Fruit fly (Drosophila melanogaster): ENCODE results near the gene CG33108.
A peak's percentile ranks its signal among the peaks of the same experiment; 100 is the strongest.

Gene CG33108

dm6 chr3R:23971764-23972163, 23.7 kb upstream of the CG33108 start:
- TF ChIP-seq Snoo (tag; optimal IDR thresholded peaks at IDR 0.05) (no peak), CG4496 (GFP tag; IDR thresholded peaks at IDR 0.05) (no peak), CG15710 (tag; optimal IDR thresholded peaks at IDR 0.05) (no peak), CG17806 (tag; optimal IDR thresholded peaks at IDR 0.05) (no peak)

dm6 chr3R:23981645-23982044, 13.8 kb upstream of the CG33108 start:
- TF ChIP-seq Snoo (tag; optimal IDR thresholded peaks at IDR 0.05) (no peak), EcR (GFP tag; optimal IDR thresholded peaks at IDR 0.05) (no peak), CG10348 (GFP tag; IDR thresholded peaks at IDR 0.05) (no peak), CG8159 (tag; optimal IDR thresholded peaks at IDR 0.05) (no peak), Ets98B (GFP tag; IDR thresholded peaks at IDR 0.05) (no peak), CG13204 (GFP tag; optimal IDR thresholded peaks at IDR 0.05) (no peak), CG9948 (tag; optimal IDR thresholded peaks at IDR 0.05) (no peak), Pif1A (GFP tag; optimal IDR thresholded peaks at IDR 0.05) (no peak), D1 (tag; optimal IDR thresholded peaks at IDR 0.05) (no peak), Pif1B (GFP tag; optimal IDR thresholded peaks at IDR 0.05) (no peak), rn (GFP tag; IDR thresholded peaks at IDR 0.05) (no peak), CG8301 (tag; optimal IDR thresholded peaks at IDR 0.05) (no peak), CG12605 (GFP tag; IDR thresholded peaks at IDR 0.05) (no peak)

- no peak for TF ChIP-seq Pif1B (GFP tag; optimal IDR thresholded peaks at IDR 0.05)
- TF ChIP-seq fd96Ca (GFP tag; IDR thresholded peaks at IDR 0.05) = peak; percentile 57; the same call in 1 of the 3 replicates
- no peak for TF ChIP-seq CG10348 (GFP tag; IDR thresholded peaks at IDR 0.05)
- no peak for TF ChIP-seq CG8301 (tag; optimal IDR thresholded peaks at IDR 0.05)
- no peak for TF ChIP-seq CG13204 (GFP tag; optimal IDR thresholded peaks at IDR 0.05)
- TF ChIP-seq rn (GFP tag; IDR thresholded peaks at IDR 0.05) = 0 out of 2 replicates have a peak, but pooled peaks have one; percentile 8
- peak; percentile 48 for TF ChIP-seq gl (tag; optimal IDR thresholded peaks at IDR 0.05)
- TF ChIP-seq CG8159 (tag; optimal IDR thresholded peaks at IDR 0.05) = no peak
- peak; percentile 30 for TF ChIP-seq Ets98B (GFP tag; IDR thresholded peaks at IDR 0.05)
- TF ChIP-seq EcR (GFP tag; optimal IDR thresholded peaks at IDR 0.05) = peak; percentile 70
- peak; percentile 16 for TF ChIP-seq CG15710 (tag; optimal IDR thresholded peaks at IDR 0.05)
- TF ChIP-seq CG14655 (GFP tag; optimal IDR thresholded peaks at IDR 0.05) = no peak
- TF ChIP-seq CG17806 (tag; optimal IDR thresholded peaks at IDR 0.05) = no peak
- no peak for TF ChIP-seq Pif1A (GFP tag; optimal IDR thresholded peaks at IDR 0.05)
- no peak for TF ChIP-seq D1 (tag; optimal IDR thresholded peaks at IDR 0.05)
- TF ChIP-seq CG12605 (GFP tag; IDR thresholded peaks at IDR 0.05) = no peak
- TF ChIP-seq Snoo (tag; optimal IDR thresholded peaks at IDR 0.05) = no peak
- no peak for TF ChIP-seq CG34367 (tag; optimal IDR thresholded peaks at IDR 0.05)
- TF ChIP-seq CG4496 (GFP tag; IDR thresholded peaks at IDR 0.05) = no peak; the same call in 1 of the 3 replicates
- TF ChIP-seq CG32121 (GFP tag; IDR thresholded peaks at IDR 0.05) = peak; percentile 42; the same call in 1 of the 2 replicates
- no peak for TF ChIP-seq CG9948 (tag; optimal IDR thresholded peaks at IDR 0.05)
Measured at dm6 chr3R:23986479-23986930, 9.0 kb upstream of the CG33108 start, which contains the start of the genes CG13603 and CG5902. Gene CG13603 (minus strand): TSS chr3R:23986569. Gene CG5902 (plus strand): TSS chr3R:23986642.

DNA sequence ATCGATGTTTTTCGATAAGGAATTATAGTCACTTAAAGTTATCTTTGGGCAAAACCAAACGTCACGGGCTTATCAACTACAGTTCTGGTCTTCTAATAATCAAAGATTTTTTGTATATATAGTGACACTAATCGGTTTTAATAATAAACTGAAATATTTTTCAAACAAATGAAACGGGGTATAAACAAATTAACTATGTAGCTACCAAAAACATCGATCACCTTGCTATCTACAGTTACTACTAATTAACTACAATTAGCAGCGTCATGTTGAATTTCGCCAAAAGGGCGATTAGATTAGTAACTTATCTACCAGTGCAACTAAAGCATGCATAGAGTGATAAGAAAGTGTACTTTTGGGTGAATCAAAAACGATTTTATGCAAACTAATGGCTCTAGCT, 4.1 kb upstream of the CG33108 start:
- TF ChIP-seq EcR (GFP tag; optimal IDR thresholded peaks at IDR 0.05) (no peak), CG9948 (tag; optimal IDR thresholded peaks at IDR 0.05) (no peak), Pif1A (GFP tag; optimal IDR thresholded peaks at IDR 0.05) (no peak), CG34367 (tag; optimal IDR thresholded peaks at IDR 0.05) (no peak), fd96Ca (GFP tag; IDR thresholded peaks at IDR 0.05) (no peak), CG14655 (GFP tag; optimal IDR thresholded peaks at IDR 0.05) (no peak), CG4496 (GFP tag; IDR thresholded peaks at IDR 0.05) (no peak), CG12605 (GFP tag; IDR thresholded peaks at IDR 0.05) (no peak), CG17806 (tag; optimal IDR thresholded peaks at IDR 0.05) (no peak), CG15710 (tag; optimal IDR thresholded peaks at IDR 0.05) (no peak), D1 (tag; optimal IDR thresholded peaks at IDR 0.05) (no peak)

DNA sequence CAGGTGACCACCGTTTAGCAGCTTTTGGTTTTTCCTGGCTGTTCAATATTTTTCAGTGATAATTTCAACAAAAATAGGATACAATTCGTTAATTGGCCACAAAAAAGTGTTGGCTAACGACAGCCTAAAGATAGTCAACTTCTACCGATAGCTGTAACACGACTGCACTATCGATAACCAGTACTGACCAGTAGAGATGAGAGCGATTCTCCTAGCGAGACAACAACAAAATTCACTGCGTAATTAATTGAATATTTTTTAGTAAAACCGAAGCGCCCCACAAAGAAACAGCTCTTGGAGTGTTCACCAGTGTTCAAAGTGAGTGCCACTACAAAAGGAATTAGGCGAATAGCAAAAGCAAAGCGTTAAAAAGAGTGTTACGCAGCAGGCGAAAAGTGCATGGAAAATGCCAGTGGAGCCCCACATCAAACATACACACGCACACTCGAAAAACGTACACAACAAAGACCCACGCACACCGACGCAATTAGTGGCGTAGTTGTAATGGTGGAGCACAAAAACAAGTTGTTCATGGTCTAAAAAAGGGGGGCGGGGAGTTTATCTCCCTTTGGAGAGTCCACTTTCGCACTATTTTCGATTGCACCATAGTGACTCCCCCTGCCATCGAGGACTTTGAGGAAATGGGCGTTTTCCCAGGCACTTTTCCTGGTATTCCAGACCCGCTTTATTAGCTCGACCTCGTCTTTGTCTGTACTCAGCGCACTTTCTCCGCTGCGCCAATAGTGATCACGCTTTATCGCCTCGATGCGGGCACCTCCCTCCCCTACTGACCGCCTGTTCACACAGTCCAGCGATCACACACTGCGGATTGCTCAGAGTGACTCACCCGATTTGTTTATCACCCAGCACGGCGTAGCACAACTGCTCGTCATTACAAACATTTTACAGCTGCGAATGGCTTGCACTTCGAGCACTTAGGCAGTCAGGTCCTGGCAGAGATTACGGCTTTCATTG, 2.3 kb upstream of the CG33108 start, which contains the start of the genes Epp and Rab7:
Gene Epp (minus strand): TSS at position 94 of the 975 bp plus-strand sequence.
Gene Rab7 (plus strand): TSS at position 186 of the 975 bp plus-strand sequence.
- TF ChIP-seq CG8301 (tag; optimal IDR thresholded peaks at IDR 0.05) = peak; percentile 11
- TF ChIP-seq CG32121 (GFP tag; IDR thresholded peaks at IDR 0.05) = peak; percentile 28
- peak; percentile 34; the same call in 1 of the 2 replicates for TF ChIP-seq Ets98B (GFP tag; IDR thresholded peaks at IDR 0.05)
- TF ChIP-seq fd96Ca (GFP tag; IDR thresholded peaks at IDR 0.05) = peak; percentile 47; the same call in 1 of the 3 replicates
- TF ChIP-seq Snoo (tag; optimal IDR thresholded peaks at IDR 0.05) = peak; percentile 9
- no peak for TF ChIP-seq CG13204 (GFP tag; optimal IDR thresholded peaks at IDR 0.05)
- peak; percentile 54; the same call in 2 of the 3 replicates for TF ChIP-seq CG4496 (GFP tag; IDR thresholded peaks at IDR 0.05)
- TF ChIP-seq EcR (GFP tag; optimal IDR thresholded peaks at IDR 0.05) = peak; percentile 48
- TF ChIP-seq CG9948 (tag; optimal IDR thresholded peaks at IDR 0.05) = no peak
- peak; percentile 41 for TF ChIP-seq CG12605 (GFP tag; IDR thresholded peaks at IDR 0.05)
- no peak for TF ChIP-seq Pif1B (GFP tag; optimal IDR thresholded peaks at IDR 0.05)
- TF ChIP-seq CG15710 (tag; optimal IDR thresholded peaks at IDR 0.05) = peak; percentile 7
- peak; percentile 5 for TF ChIP-seq CG34367 (tag; optimal IDR thresholded peaks at IDR 0.05)
- TF ChIP-seq rn (GFP tag; IDR thresholded peaks at IDR 0.05) = no peak
- TF ChIP-seq gl (tag; optimal IDR thresholded peaks at IDR 0.05) = peak; percentile 68
- no peak for TF ChIP-seq CG8159 (tag; optimal IDR thresholded peaks at IDR 0.05)
